Fruit fly (Drosophila melanogaster) whole organism, wandering third instar larva: ENCODE results near the gene y.

Experiments used
- Abd-B ChIP-seq: fragments of >200 bp; optimal IDR thresholded peaks from 2 replicates; lab custom pipeline; 2017; ENCODE audit warnings: missing biosample characterization, missing genetic modification characterization
- CG32264 ChIP-seq: fragments of 200-800 bp; sonication (Bioruptor generic); optimal IDR thresholded peaks from 2 replicates; lab custom pipeline; 2016; ENCODE audit warnings: missing biosample characterization, missing genetic modification characterization
- CG9705 ChIP-seq: fragments of 200-800 bp; sonication (Bioruptor generic); optimal IDR thresholded peaks from 2 replicates; lab custom pipeline; 2018; ENCODE audit warnings: missing biosample characterization, mild to moderate bottlenecking, missing genetic modification characterization
- CrebA ChIP-seq: fragments of 200-800 bp; sonication (Bioruptor generic); optimal IDR thresholded peaks from 2 replicates; lab custom pipeline; 2016; ENCODE audit warnings: missing biosample characterization, mild to moderate bottlenecking, missing genetic modification characterization, borderline replicate concordance
- Dfd ChIP-seq: fragments of >200 bp; optimal IDR thresholded peaks from 2 replicates; lab custom pipeline; 2017; ENCODE audit warnings: missing biosample characterization, missing genetic modification characterization
- Dif ChIP-seq: fragments of 200-275, 200-300 bp; sonication (Bioruptor generic); optimal IDR thresholded peaks from 2 replicates; lab custom pipeline; 2018; ENCODE audit warnings: missing biosample characterization, missing genetic modification characterization; ENCODE audit not compliant: partially characterized antibody
- GATAd ChIP-seq: sonication (Bioruptor generic); optimal IDR thresholded peaks from 2 replicates; lab custom pipeline; 2016; ENCODE audit warnings: missing biosample characterization, missing genetic modification characterization
- HLH106 ChIP-seq: fragments of 200-800 bp; optimal IDR thresholded peaks from 3 replicates; lab custom pipeline; 2019; ENCODE audit warnings: missing biosample characterization, mild to moderate bottlenecking, missing genetic modification characterization, moderate library complexity
- Hnf4 ChIP-seq: fragments of 200-800 bp; sonication (Bioruptor generic); optimal IDR thresholded peaks from 2 replicates; lab custom pipeline; 2016; ENCODE audit warnings: missing biosample characterization, mild to moderate bottlenecking, missing genetic modification characterization
- Hr78 ChIP-seq: fragments of >200 bp; optimal IDR thresholded peaks from 2 replicates; lab custom pipeline; 2017; ENCODE audit warnings: missing biosample characterization, missing genetic modification characterization
- Hr83 ChIP-seq: fragments of 200-300 bp; sonication (Bioruptor generic); optimal IDR thresholded peaks from 2 replicates; lab custom pipeline; 2016; ENCODE audit warnings: missing biosample characterization, mild to moderate bottlenecking, missing genetic modification characterization, moderate library complexity; ENCODE audit not compliant: poor library complexity, severe bottlenecking
- Jra ChIP-seq: sonication (Bioruptor generic); optimal IDR thresholded peaks from 2 replicates; lab custom pipeline; 2016; ENCODE audit warnings: missing biosample characterization, missing genetic modification characterization
- Mio ChIP-seq: sonication (Bioruptor generic); optimal IDR thresholded peaks from 2 replicates; lab custom pipeline; 2016; ENCODE audit warnings: missing biosample characterization, missing genetic modification characterization
- Myc ChIP-seq: fragments of >200 bp; optimal IDR thresholded peaks from 2 replicates; lab custom pipeline; 2017
- N ChIP-seq: fragments of >200 bp; optimal IDR thresholded peaks from 2 replicates; lab custom pipeline; 2018; ENCODE audit warnings: missing biosample characterization, missing external identifiers, missing genetic modification characterization
- OdsH ChIP-seq: fragments of 200-800 bp; sonication (Bioruptor generic); optimal IDR thresholded peaks from 2 replicates; lab custom pipeline; 2016; ENCODE audit warnings: missing biosample characterization, mild to moderate bottlenecking, missing genetic modification characterization
- Rel ChIP-seq, 2 experiments: fragments of 200-800 bp; sonication (Bioruptor generic) in 1 of 2; optimal IDR thresholded peaks; 2 replicates in 1 of 2; 3 replicates in 1 of 2; lab custom pipeline; 2016 to 2019; ENCODE audit warnings: mild to moderate bottlenecking in 2 of 2, missing biosample characterization in 2 of 2, missing genetic modification characterization in 2 of 2, moderate library complexity in 1 of 2
- Sp1 ChIP-seq: fragments of 200-800 bp; sonication (Bioruptor generic); optimal IDR thresholded peaks from 3 replicates; lab custom pipeline; 2019; ENCODE audit warnings: missing biosample characterization, mild to moderate bottlenecking, missing genetic modification characterization, moderate library complexity
- Vsx2 ChIP-seq: fragments of 200-300, 225-300 bp; sonication (Bioruptor generic); optimal IDR thresholded peaks from 2 replicates; lab custom pipeline; 2018; ENCODE audit warnings: missing biosample characterization, missing genetic modification characterization; ENCODE audit not compliant: partially characterized antibody
- br ChIP-seq: fragments of 200-800 bp; sonication (Bioruptor generic); optimal IDR thresholded peaks from 2 replicates; lab custom pipeline; 2016; ENCODE audit warnings: missing biosample characterization, missing genetic modification characterization
- brk ChIP-seq: fragments of 200-800 bp; sonication (Bioruptor generic); optimal IDR thresholded peaks from 2 replicates; lab custom pipeline; 2016; ENCODE audit warnings: missing biosample characterization, mild to moderate bottlenecking, missing genetic modification characterization
- dl ChIP-seq, 2 experiments: fragments of 175-275, 200-275 bp in 1 of 2; fragments of 200-275 bp in 1 of 2; sonication (Bioruptor generic); optimal IDR thresholded peaks; lab custom pipeline; 2018; ENCODE audit warnings: mild to moderate bottlenecking in 2 of 2, missing biosample characterization in 2 of 2, missing genetic modification characterization in 2 of 2, moderate library complexity in 2 of 2; ENCODE audit not compliant: partially characterized antibody in 2 of 2, insufficient read depth in 1 of 2
- dmrt93B ChIP-seq: fragments of 200-800 bp; sonication (Bioruptor generic); optimal IDR thresholded peaks from 2 replicates; lab custom pipeline; 2018; ENCODE audit warnings: missing biosample characterization, mild to moderate bottlenecking, missing genetic modification characterization
- dsf ChIP-seq: sonication (Bioruptor generic); optimal IDR thresholded peaks from 2 replicates; lab custom pipeline; 2016; ENCODE audit warnings: missing biosample characterization, missing genetic modification characterization, borderline replicate concordance
- ey ChIP-seq: fragments of 200-800 bp; sonication (Bioruptor generic); optimal IDR thresholded peaks from 2 replicates; lab custom pipeline; 2016; ENCODE audit warnings: missing biosample characterization, missing genetic modification characterization
- foxo ChIP-seq, 2 experiments: fragments of 200-800 bp; sonication (Bioruptor generic); optimal IDR thresholded peaks; 2 replicates in 1 of 2; 3 replicates in 1 of 2; lab custom pipeline; 2016 to 2017; ENCODE audit warnings: missing biosample characterization in 2 of 2, missing genetic modification characterization in 2 of 2
- fru ChIP-seq: fragments of 200-800 bp; sonication (Bioruptor generic); optimal IDR thresholded peaks from 3 replicates; lab custom pipeline; 2016; ENCODE audit warnings: missing biosample characterization, mild to moderate bottlenecking, missing genetic modification characterization
- h ChIP-seq: fragments of 200-800 bp; sonication (Bioruptor generic); optimal IDR thresholded peaks from 3 replicates; lab custom pipeline; 2016; ENCODE audit warnings: missing biosample characterization, mild to moderate bottlenecking, missing genetic modification characterization
- jim ChIP-seq: fragments of 175-275, 200-325 bp; sonication (Bioruptor generic); optimal IDR thresholded peaks from 2 replicates; lab custom pipeline; 2016; ENCODE audit warnings: missing biosample characterization, mild to moderate bottlenecking, missing genetic modification characterization
- lola ChIP-seq: fragments of >200 bp; optimal IDR thresholded peaks from 2 replicates; lab custom pipeline; 2017; ENCODE audit warnings: missing biosample characterization, missing genetic modification characterization
- pan ChIP-seq: fragments of >200 bp; optimal IDR thresholded peaks from 2 replicates; lab custom pipeline; 2017
- psq ChIP-seq: fragments of 200-800 bp; sonication (Bioruptor generic); optimal IDR thresholded peaks from 3 replicates; lab custom pipeline; 2017; ENCODE audit warnings: missing biosample characterization, mild to moderate bottlenecking, missing genetic modification characterization, moderate library complexity
- sv ChIP-seq: fragments of 200-800 bp; sonication (Bioruptor generic); optimal IDR thresholded peaks from 3 replicates; lab custom pipeline; 2016; ENCODE audit warnings: missing biosample characterization, missing genetic modification characterization
- tai ChIP-seq: sonication (Bioruptor generic); optimal IDR thresholded peaks from 2 replicates; lab custom pipeline; 2016; ENCODE audit warnings: missing biosample characterization, missing genetic modification characterization
- usp ChIP-seq: fragments of >200 bp; optimal IDR thresholded peaks from 2 replicates; lab custom pipeline; 2017; ENCODE audit warnings: missing biosample characterization, missing genetic modification characterization
- woc ChIP-seq: sonication (Bioruptor generic); optimal IDR thresholded peaks from 2 replicates; lab custom pipeline; 2016; ENCODE audit warnings: missing biosample characterization, mild to moderate bottlenecking, missing genetic modification characterization

y gene

dm6 chrX:334624-335292 is 21.6 kb upstream of the y start:
- TF ChIP-seq foxo (GFP tag; optimal IDR thresholded peaks at IDR 0.05; lab: Kevin White, UChicago): peak in 1 of 2 experiments; percentile 10
- TF ChIP-seq GATAd (GFP tag; lab: Kevin White, UChicago): no peak
- peak; percentile 10 for TF ChIP-seq fru (GFP tag; lab: Kevin White, UChicago)
- peak; percentile 26 to 50 for TF ChIP-seq dl (GFP tag; optimal IDR thresholded peaks at IDR 0.05; lab: Kevin White, UChicago; ENCODE audit: insufficient read depth in 1 of 2, partially characterized antibody in 2 of 2)
- peak; percentile 59 for TF ChIP-seq Vsx2 (GFP tag; lab: Kevin White, UChicago)
- TF ChIP-seq dsf (GFP tag; lab: Kevin White, UChicago): no peak
- peak; percentile 20 for TF ChIP-seq Dif (GFP tag; lab: Kevin White, UChicago)
- TF ChIP-seq h (GFP tag; lab: Kevin White, UChicago): peak; percentile 7

dm6 chrX:336659-337266 is 19.5 kb upstream of the y start:
- TF ChIP-seq Hnf4 (GFP tag; lab: Kevin White, UChicago) (peak; percentile 41), Hr83 (peak; percentile 4), foxo (GFP tag; optimal IDR thresholded peaks at IDR 0.05; lab: Kevin White, UChicago) (peak in 1 of 2 experiments; percentile 16), pan (no peak), dsf (GFP tag; lab: Kevin White, UChicago) (no peak), dmrt93B (GFP tag; lab: Kevin White, UChicago) (no peak)
- TF ChIP-seq, all 38 proteins: peak for 3

- no peak for TF ChIP-seq ey
- TF ChIP-seq Dif (GFP tag; lab: Kevin White, UChicago): no peak
- TF ChIP-seq lola (GFP tag; lab: Kevin White, UChicago): no peak
- no peak for TF ChIP-seq h (GFP tag; lab: Kevin White, UChicago)
- TF ChIP-seq Vsx2 (GFP tag; lab: Kevin White, UChicago): no peak
- TF ChIP-seq dsf (GFP tag; lab: Kevin White, UChicago): no peak
- TF ChIP-seq jim (GFP tag; lab: Kevin White, UChicago): no peak
- no peak for TF ChIP-seq dmrt93B (GFP tag; lab: Kevin White, UChicago)
- peak; percentile 27 for TF ChIP-seq Sp1
- no peak for TF ChIP-seq Myc (lab: Kevin White, UChicago)
- TF ChIP-seq Hnf4 (GFP tag; lab: Kevin White, UChicago): no peak
- TF ChIP-seq GATAd (GFP tag; lab: Kevin White, UChicago): no peak
- TF ChIP-seq foxo (GFP tag; optimal IDR thresholded peaks at IDR 0.05; lab: Kevin White, UChicago): peak in 1 of 2 experiments; percentile 14
- no peak for TF ChIP-seq Abd-B (GFP tag; lab: Kevin White, UChicago)
- peak; percentile 31 for TF ChIP-seq HLH106
- no peak for TF ChIP-seq tai (GFP tag; lab: Kevin White, UChicago)
Observed at dm6 chrX:338123-338527, 18.2 kb upstream of the y start.

- TF ChIP-seq N (GFP tag; lab: Kevin White, UChicago) (no peak), Rel (GFP tag; optimal IDR thresholded peaks at IDR 0.05; lab: Kevin White, UChicago) (no peak), Rel (tag; optimal IDR thresholded peaks at IDR 0.05; lab: Kevin White, UChicago) (no peak), woc (GFP tag; lab: Kevin White, UChicago) (no peak), dsf (GFP tag; lab: Kevin White, UChicago) (no peak), pan (no peak), dmrt93B (GFP tag; lab: Kevin White, UChicago) (no peak), OdsH (GFP tag; lab: Kevin White, UChicago) (peak; percentile 8), foxo (GFP tag; optimal IDR thresholded peaks at IDR 0.05; lab: Kevin White, UChicago) (peak in 1 of 2 experiments; percentile 20), CG9705 (no peak), br (no peak), Mio (no peak), tai (GFP tag; lab: Kevin White, UChicago) (no peak), Dfd (no peak), CrebA (no peak), brk (GFP tag; lab: Kevin White, UChicago) (no peak), usp (GFP tag; lab: Kevin White, UChicago) (no peak), Sp1 (peak; percentile 8), psq (GFP tag; lab: Kevin White, UChicago) (peak; percentile 4), HLH106 (no peak), lola (GFP tag; lab: Kevin White, UChicago) (no peak), GATAd (GFP tag; lab: Kevin White, UChicago) (no peak), Hr78 (GFP tag; lab: Kevin White, UChicago) (no peak), CG32264 (no peak), Abd-B (GFP tag; lab: Kevin White, UChicago) (no peak), Jra (GFP tag; lab: Kevin White, UChicago) (no peak), ey (no peak), fru (GFP tag; lab: Kevin White, UChicago) (peak; percentile 32), dl (GFP tag; optimal IDR thresholded peaks at IDR 0.05; lab: Kevin White, UChicago; ENCODE audit: insufficient read depth in 1 of 2, partially characterized antibody in 2 of 2) (no peak), sv (GFP tag; lab: Kevin White, UChicago) (no peak), Dif (GFP tag; lab: Kevin White, UChicago) (no peak), Vsx2 (GFP tag; lab: Kevin White, UChicago) (no peak)
Observed at dm6 chrX:339866-340571, 16.3 kb upstream of the y start.
